Worm (Caenorhabditis elegans) whole organism, L3 larva: ENCODE data around the gene cpn-2.

Source experiments
- R02D3.7 ChIP-seq: fragments of 150-350 bp; optimal IDR thresholded peaks from 2 replicates; lab custom pipeline; 2014; ENCODE audit warnings: missing biosample characterization, missing genetic modification characterization
- ama-1 ChIP-seq: fragments of 150-350 bp; optimal IDR thresholded peaks from 2 replicates; lab custom pipeline; 2018
- ceh-82 ChIP-seq: fragments of 150-350 bp; optimal IDR thresholded peaks from 2 replicates; lab custom pipeline; 2014; ENCODE audit warnings: missing biosample characterization, missing genetic modification characterization
- egl-27 ChIP-seq: sonication (generic microtip); optimal IDR thresholded peaks from 4 replicates; lab custom pipeline; 2017; ENCODE audit warnings: missing biosample characterization, missing genetic modification reagents, missing genetic modification characterization
- elt-1 ChIP-seq: fragments of 150-350 bp; optimal IDR thresholded peaks from 2 replicates; lab custom pipeline; 2014; ENCODE audit warnings: missing biosample characterization, missing genetic modification characterization
- fos-1 ChIP-seq: fragments of 150-350 bp; optimal IDR thresholded peaks from 2 replicates; lab custom pipeline; 2014; ENCODE audit warnings: missing biosample characterization, missing genetic modification characterization
- lin-15B ChIP-seq: fragments of 150-350 bp; optimal IDR thresholded peaks from 2 replicates; lab custom pipeline; 2014; ENCODE audit warnings: missing biosample characterization, missing genetic modification characterization
- nfya-1 ChIP-seq: sonication (generic microtip); optimal IDR thresholded peaks from 2 replicates; lab custom pipeline; 2017; ENCODE audit warnings: missing genetic modification characterization, mild to moderate bottlenecking, missing compliant biosample characterization, antibody characterized with exemption, moderate library complexity; ENCODE audit not compliant: insufficient read depth
- nhr-23 ChIP-seq: fragments of 150-350 bp; optimal IDR thresholded peaks from 2 replicates; lab custom pipeline; 2014; ENCODE audit warnings: missing biosample characterization, missing genetic modification reagents, missing genetic modification characterization
- nhr-237 ChIP-seq: fragments of 150-350 bp; optimal IDR thresholded peaks from 2 replicates; lab custom pipeline; 2014; ENCODE audit warnings: missing biosample characterization, missing genetic modification characterization
- nhr-77 ChIP-seq: fragments of 150-350 bp; optimal IDR thresholded peaks from 2 replicates; lab custom pipeline; 2014; ENCODE audit warnings: missing biosample characterization, missing genetic modification characterization
- pha-4 ChIP-seq: fragments of 150-350 bp; optimal IDR thresholded peaks from 2 replicates; lab custom pipeline; 2014; ENCODE audit warnings: missing biosample characterization, missing genetic modification reagents, missing genetic modification characterization
- snpc-4 ChIP-seq: fragments of 150-350 bp; optimal IDR thresholded peaks from 2 replicates; lab custom pipeline; 2014; ENCODE audit warnings: missing biosample characterization, missing genetic modification characterization

- TF ChIP-seq pha-4 (tag; lab: Kevin White, UChicago) = no peak
- TF ChIP-seq nhr-77 (tag; lab: Kevin White, UChicago) = no peak
- no peak for TF ChIP-seq snpc-4 (tag; lab: Kevin White, UChicago)
- TF ChIP-seq nhr-237 (tag; lab: Kevin White, UChicago) = no peak
- no peak for TF ChIP-seq fos-1 (tag; lab: Kevin White, UChicago)
- no peak for TF ChIP-seq nhr-23 (tag; lab: Kevin White, UChicago)
- TF ChIP-seq lin-15B (tag; lab: Kevin White, UChicago) = no peak
- TF ChIP-seq egl-27 (tag; lab: Kevin White, UChicago) = no peak
- TF ChIP-seq elt-1 (tag; lab: Kevin White, UChicago) = no peak
- no peak for TF ChIP-seq nfya-1
- TF ChIP-seq R02D3.7 (tag; lab: Kevin White, UChicago) = no peak
- TF ChIP-seq ama-1 (lab: Kevin White, UChicago) = no peak
- TF ChIP-seq ceh-82 (tag; lab: Kevin White, UChicago) = no peak
These were observed 40.8 kb downstream of the cpn-2 start, which contains the start of gene C03H5.9 for ce11 chrII:378351-378750.
